Worm (Caenorhabditis elegans) whole organism, late embryonic: ENCODE results near the gene ndua-12.
"Not testable (repeated sequence)": the region's sequence is repeated elsewhere in the genome, so short reads cannot be mapped to it uniquely, and the experiment has no call there.

ENCODE experiments used
- C08G9.2 ChIP-seq: sonication (generic microtip); optimal IDR thresholded peaks from 2 replicates; lab custom pipeline; 2016; ENCODE audit warnings: mild to moderate bottlenecking, missing genetic modification characterization, moderate library complexity, missing compliant biosample characterization
- K02D7.2 ChIP-seq: sonication (generic microtip); optimal IDR thresholded peaks from 2 replicates; lab custom pipeline; 2017; ENCODE audit warnings: mild to moderate bottlenecking, missing genetic modification characterization, missing compliant biosample characterization
- ceh-14 ChIP-seq: sonication (generic microtip); optimal IDR thresholded peaks from 2 replicates; lab custom pipeline; 2016; ENCODE audit warnings: missing genotype, missing genetic modification characterization, missing compliant biosample characterization
- ceh-18 ChIP-seq: sonication (generic microtip); optimal IDR thresholded peaks from 2 replicates; lab custom pipeline; 2016; ENCODE audit warnings: missing genetic modification characterization, missing compliant biosample characterization
- ceh-19 ChIP-seq: fragments of 200-800 bp; sonication (Bioruptor generic); optimal IDR thresholded peaks from 2 replicates; lab custom pipeline; 2018; ENCODE audit warnings: mild to moderate bottlenecking, missing genetic modification characterization, missing compliant biosample characterization
- ceh-22 ChIP-seq: sonication (generic microtip); optimal IDR thresholded peaks from 2 replicates; lab custom pipeline; 2017; ENCODE audit warnings: missing biosample characterization, missing genetic modification characterization
- ceh-24 ChIP-seq: sonication (generic microtip); optimal IDR thresholded peaks from 2 replicates; lab custom pipeline; 2016; ENCODE audit warnings: mild to moderate bottlenecking, missing genetic modification characterization, missing compliant biosample characterization
- ceh-30 ChIP-seq: fragments of 150-350 bp; optimal IDR thresholded peaks from 2 replicates; lab custom pipeline; 2014; ENCODE audit warnings: missing biosample characterization, missing genetic modification characterization
- ceh-34 ChIP-seq: sonication (generic microtip); optimal IDR thresholded peaks from 2 replicates; lab custom pipeline; 2016; ENCODE audit warnings: mild to moderate bottlenecking, missing genetic modification characterization, missing compliant biosample characterization
- ceh-45 ChIP-seq: fragments of 200-800 bp; sonication (Bioruptor generic); IDR thresholded peaks from 2 replicates; pipeline ENCODE4 v1.3.6; 2022; ENCODE audit warnings: missing genetic modification reagents, missing genetic modification characterization, missing compliant biosample characterization
- ceh-48 ChIP-seq: sonication (generic microtip); optimal IDR thresholded peaks from 2 replicates; lab custom pipeline; 2016; ENCODE audit warnings: missing genetic modification characterization, inconsistent platforms, missing compliant biosample characterization
- ceh-6 ChIP-seq: fragments of 200-800 bp; sonication (Bioruptor generic); optimal IDR thresholded peaks from 2 replicates; lab custom pipeline; 2018; ENCODE audit warnings: mild to moderate bottlenecking, missing genetic modification characterization, missing compliant biosample characterization
- ceh-9 ChIP-seq: sonication (generic microtip); optimal IDR thresholded peaks from 2 replicates; lab custom pipeline; 2016; ENCODE audit warnings: mild to moderate bottlenecking, missing genetic modification characterization, inconsistent platforms, missing compliant biosample characterization
- che-1 ChIP-seq: sonication (generic microtip); optimal IDR thresholded peaks from 2 replicates; lab custom pipeline; 2016; ENCODE audit warnings: mild to moderate bottlenecking, missing genetic modification characterization, missing compliant biosample characterization
- dmd-4 ChIP-seq: sonication (generic microtip); optimal IDR thresholded peaks from 2 replicates; lab custom pipeline; 2016; ENCODE audit warnings: borderline replicate concordance, missing genetic modification characterization, missing compliant biosample characterization
- fax-1 ChIP-seq: sonication (generic microtip); optimal IDR thresholded peaks from 2 replicates; lab custom pipeline; 2016; ENCODE audit warnings: missing genotype, missing genetic modification characterization, missing compliant biosample characterization
- hlh-15 ChIP-seq: sonication (generic microtip); optimal IDR thresholded peaks from 2 replicates; lab custom pipeline; 2016; ENCODE audit warnings: missing genetic modification characterization, missing compliant biosample characterization
- hlh-8 ChIP-seq: sonication (generic microtip); optimal IDR thresholded peaks from 2 replicates; lab custom pipeline; 2016; ENCODE audit warnings: missing genotype, missing genetic modification characterization, missing compliant biosample characterization
- lin-11 ChIP-seq: fragments of 200-800 bp; sonication (Bioruptor generic); optimal IDR thresholded peaks from 2 replicates; lab custom pipeline; 2018; ENCODE audit warnings: mild to moderate bottlenecking, missing genetic modification characterization, missing compliant biosample characterization
- nfya-1 ChIP-seq: sonication (generic microtip); optimal IDR thresholded peaks from 2 replicates; lab custom pipeline; 2017; ENCODE audit warnings: missing genetic modification characterization, mild to moderate bottlenecking, missing compliant biosample characterization, antibody characterized with exemption, moderate library complexity
- nhr-232 ChIP-seq: sonication (generic microtip); optimal IDR thresholded peaks from 2 replicates; lab custom pipeline; 2016; ENCODE audit warnings: missing genetic modification characterization, missing compliant biosample characterization
- pag-3 ChIP-seq: sonication (generic microtip); optimal IDR thresholded peaks from 2 replicates; lab custom pipeline; 2016; ENCODE audit warnings: missing compliant biosample characterization, missing genetic modification characterization, borderline replicate concordance
- pat-9 ChIP-seq: fragments of 200-800 bp; sonication (Bioruptor generic); optimal IDR thresholded peaks from 2 replicates; lab custom pipeline; 2018; ENCODE audit warnings: mild to moderate bottlenecking, missing genetic modification characterization, moderate library complexity, missing compliant biosample characterization
- pax-1 ChIP-seq: fragments of 150-350 bp; optimal IDR thresholded peaks from 2 replicates; lab custom pipeline; 2014; ENCODE audit warnings: missing biosample characterization, missing genetic modification characterization
- pha-2 ChIP-seq: sonication (generic microtip); optimal IDR thresholded peaks from 2 replicates; lab custom pipeline; 2017; ENCODE audit warnings: mild to moderate bottlenecking, missing genetic modification characterization, missing compliant biosample characterization
- pha-4 ChIP-seq: fragments of 150-350 bp; optimal IDR thresholded peaks from 2 replicates; lab custom pipeline; 2018; ENCODE audit warnings: missing biosample characterization, missing genetic modification reagents, missing genetic modification characterization
- sdc-2 ChIP-seq: sonication (generic microtip); optimal IDR thresholded peaks from 2 replicates; lab custom pipeline; 2016; ENCODE audit warnings: missing genotype, missing genetic modification characterization, missing compliant biosample characterization
- sox-4 ChIP-seq: sonication (generic microtip); optimal IDR thresholded peaks from 2 replicates; lab custom pipeline; 2017; ENCODE audit warnings: mild to moderate bottlenecking, missing genetic modification characterization, inconsistent platforms, missing compliant biosample characterization
- syd-9 ChIP-seq: sonication (generic microtip); optimal IDR thresholded peaks from 2 replicates; lab custom pipeline; 2016; ENCODE audit warnings: mild to moderate bottlenecking, missing genetic modification characterization, moderate library complexity, missing compliant biosample characterization
- tbx-2 ChIP-seq: sonication (generic microtip); optimal IDR thresholded peaks from 2 replicates; lab custom pipeline; 2016; ENCODE audit warnings: missing genetic modification characterization, missing compliant biosample characterization
- ttx-3 ChIP-seq: sonication (generic microtip); optimal IDR thresholded peaks from 2 replicates; lab custom pipeline; 2016; ENCODE audit warnings: missing genetic modification reagents, missing genetic modification characterization, missing compliant biosample characterization
- unc-42 ChIP-seq: sonication (generic microtip); optimal IDR thresholded peaks from 2 replicates; lab custom pipeline; 2016; ENCODE audit warnings: missing genotype, missing genetic modification characterization, missing compliant biosample characterization
- unc-86 ChIP-seq: sonication (generic microtip); optimal IDR thresholded peaks from 2 replicates; lab custom pipeline; 2016; ENCODE audit warnings: missing genetic modification characterization, missing compliant biosample characterization
- zip-5 ChIP-seq: sonication (generic microtip); optimal IDR thresholded peaks from 2 replicates; lab custom pipeline; 2016; ENCODE audit warnings: missing genetic modification characterization, missing compliant biosample characterization

ndua-12 gene

DNA sequence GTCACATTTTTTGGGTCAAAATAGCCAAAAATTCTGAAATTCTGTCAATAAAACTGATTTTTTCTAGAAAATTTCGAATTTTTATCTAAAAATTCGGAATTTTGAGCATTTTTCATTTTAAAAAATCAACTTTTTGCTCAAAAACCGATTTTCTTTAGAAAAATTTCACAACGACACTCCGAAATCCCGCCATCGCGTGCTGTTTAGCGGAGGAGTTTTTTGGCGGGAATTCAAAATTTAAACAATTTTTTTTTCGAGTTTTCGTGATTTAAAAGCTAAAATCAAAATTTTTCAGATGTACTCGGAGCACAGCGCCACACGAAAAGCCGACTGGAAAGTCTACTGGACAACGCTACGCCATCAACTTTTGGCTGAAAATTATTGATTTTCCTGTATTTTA is 41.9 kb downstream of the ndua-12 start:
- TF ChIP-seq zip-5 (tag; lab: Kevin White, UChicago) (no peak), ceh-30 (tag; lab: Kevin White, UChicago) (no peak), ceh-34 (tag; lab: Kevin White, UChicago) (no peak), ceh-45 (GFP tag; lab: Robert Waterston, UW) (no peak), ceh-19 (GFP tag; lab: Kevin White, UChicago) (no peak), syd-9 (tag; lab: Kevin White, UChicago) (no peak), pha-4 (tag; lab: Kevin White, UChicago) (no peak), fax-1 (tag; lab: Kevin White, UChicago) (no peak), ceh-22 (no peak), pag-3 (tag; lab: Kevin White, UChicago) (no peak), ttx-3 (tag; lab: Kevin White, UChicago) (no peak), ceh-9 (tag; lab: Kevin White, UChicago) (no peak), ceh-18 (tag; lab: Kevin White, UChicago) (no peak), C08G9.2 (no peak)

- TF ChIP-seq hlh-8 (tag; lab: Kevin White, UChicago) = no peak
- peak; percentile 40 for TF ChIP-seq ceh-30 (tag; lab: Kevin White, UChicago)
- no peak for TF ChIP-seq ceh-6 (GFP tag; lab: Kevin White, UChicago)
- TF ChIP-seq unc-42 (tag; lab: Kevin White, UChicago) = peak; percentile 58
- peak; percentile 20 for TF ChIP-seq unc-86 (tag; lab: Kevin White, UChicago)
- TF ChIP-seq ceh-34 (tag; lab: Kevin White, UChicago) = peak; percentile 18
- no peak for TF ChIP-seq hlh-15
- no peak for TF ChIP-seq ceh-48 (tag; lab: Kevin White, UChicago)
- no peak for TF ChIP-seq K02D7.2 (tag; lab: Kevin White, UChicago)
- no peak for TF ChIP-seq lin-11 (tag; lab: Kevin White, UChicago)
- TF ChIP-seq nfya-1 = peak; percentile 74
- TF ChIP-seq ceh-14 (tag; lab: Kevin White, UChicago) = no peak
These were observed 43.4 kb downstream of the ndua-12 start, which contains the start of gene Y94H6A.3 for ce11 chrIV:2676281-2676680. TSS of gene Y94H6A.3 (plus strand) at chrIV:2676512.

ce11 chrIV:2674915-2675314 is 44.7 kb downstream of the ndua-12 start, which contains the start of gene gpx-4:
TSS of gene gpx-4 (minus strand) at chrIV:2675015.
- TF ChIP-seq che-1, ceh-24, dmd-4 (tag; lab: Kevin White, UChicago): not testable (repeated sequence)

DNA sequence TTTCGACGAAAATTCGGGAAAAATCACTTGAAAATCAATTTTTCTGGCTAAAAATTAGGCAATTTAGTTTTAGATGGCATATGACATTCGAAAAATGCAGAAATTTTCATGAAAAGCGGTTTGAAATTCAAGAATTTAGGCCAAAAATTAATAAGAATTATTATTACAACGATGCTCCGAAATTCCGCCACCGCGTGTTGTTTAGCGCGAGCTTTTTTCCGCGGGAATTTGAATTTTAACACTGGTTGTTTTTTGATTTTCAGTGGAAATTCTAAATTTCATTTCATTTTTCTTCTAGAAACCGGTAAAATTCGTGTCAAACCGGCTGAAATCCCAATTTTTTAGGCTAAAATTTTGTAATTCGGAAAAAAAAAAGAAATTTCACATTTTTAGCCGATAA is 49.0 kb downstream of the ndua-12 start:
- TF ChIP-seq pax-1 (tag; lab: Kevin White, UChicago) = no peak
- no peak for TF ChIP-seq hlh-8 (tag; lab: Kevin White, UChicago)
- no peak for TF ChIP-seq pat-9
- TF ChIP-seq tbx-2 (tag; lab: Kevin White, UChicago) = no peak
- TF ChIP-seq nhr-232 (tag; lab: Kevin White, UChicago) = no peak
- TF ChIP-seq ceh-48 (tag; lab: Kevin White, UChicago) = no peak
- TF ChIP-seq ceh-9 (tag; lab: Kevin White, UChicago) = no peak
- TF ChIP-seq sox-4 = no peak
- no peak for TF ChIP-seq syd-9 (tag; lab: Kevin White, UChicago)
- no peak for TF ChIP-seq pha-2 (tag; lab: Kevin White, UChicago)
- TF ChIP-seq sdc-2 (tag; lab: Kevin White, UChicago) = no peak
- TF ChIP-seq ceh-45 (GFP tag; lab: Robert Waterston, UW) = no peak
